Worm (Caenorhabditis elegans) whole organism, L4 larva: ENCODE data around the gene R144.12.

Experiments used
- F10B5.3 ChIP-seq: sonication (generic microtip); optimal IDR thresholded peaks from 2 replicates; lab custom pipeline; 2016; ENCODE audit warnings: mild to moderate bottlenecking, missing genetic modification characterization, missing compliant biosample characterization
- F26F4.8 ChIP-seq: fragments of 200-800 bp; sonication (Bioruptor generic); conservative IDR thresholded peaks from 2 replicates; pipeline ENCODE4 v1.3.6; 2022; ENCODE audit warnings: missing genetic modification characterization, missing compliant biosample characterization
- F37D6.2 ChIP-seq: sonication (generic microtip); optimal IDR thresholded peaks from 2 replicates; lab custom pipeline; 2016; ENCODE audit warnings: mild to moderate bottlenecking, missing genetic modification characterization, missing compliant biosample characterization
- F44E2.7 ChIP-seq: fragments of 200-800 bp; sonication (Bioruptor generic); IDR thresholded peaks from 2 replicates; pipeline ENCODE4 v2.1.2; 2022; ENCODE audit warnings: missing genetic modification characterization, missing compliant biosample characterization
- F49E8.2 ChIP-seq: sonication (generic microtip); optimal IDR thresholded peaks from 2 replicates; lab custom pipeline; 2016; ENCODE audit warnings: missing compliant biosample characterization, mild to moderate bottlenecking, missing genetic modification characterization, borderline replicate concordance
- R02D3.7 ChIP-seq: fragments of 150-350 bp; sonication (generic microtip); optimal IDR thresholded peaks from 3 replicates; lab custom pipeline; 2014; ENCODE audit warnings: missing biosample characterization, missing genetic modification characterization
- aha-1 ChIP-seq: fragments of 150-350 bp; peaks from one replicate; lab custom pipeline; 2014; ENCODE audit warnings: missing biosample characterization, missing genetic modification characterization
- ama-1 ChIP-seq: fragments of 150-350 bp; optimal IDR thresholded peaks from 2 replicates; lab custom pipeline; 2014; ENCODE audit warnings: inconsistent platforms, mixed read lengths
- ceh-20 ChIP-seq: fragments of 200-800 bp; sonication (Bioruptor generic); IDR thresholded peaks from 2 replicates; pipeline ENCODE4 v1.3.6; 2022; ENCODE audit warnings: missing genetic modification reagents, missing genetic modification characterization, missing compliant biosample characterization
- ceh-44 ChIP-seq: fragments of 200-800 bp; sonication (Bioruptor generic); IDR thresholded peaks from 2 replicates; pipeline ENCODE4 v1.3.6; 2022; ENCODE audit warnings: missing genetic modification reagents, missing genetic modification characterization, missing compliant biosample characterization
- ceh-62 ChIP-seq: sonication (generic microtip); optimal IDR thresholded peaks from 2 replicates; lab custom pipeline; 2017; ENCODE audit warnings: missing biosample characterization, missing genetic modification characterization
- daf-16 ChIP-seq, 3 experiments: sonication (generic microtip); optimal IDR thresholded peaks; 2 replicates each; lab custom pipeline; 2016 to 2017; ENCODE audit warnings: missing genetic modification characterization in 3 of 3, missing genetic modification reagents in 3 of 3, mild to moderate bottlenecking in 2 of 3, missing compliant biosample characterization in 2 of 3, missing biosample characterization in 1 of 3, moderate library complexity in 1 of 3
- daf-8 ChIP-seq: fragments of 200-800 bp; sonication (Bioruptor generic); IDR thresholded peaks from 2 replicates; pipeline ENCODE4 v1.3.6; 2022; ENCODE audit warnings: missing genetic modification characterization, missing compliant biosample characterization
- dmd-6 ChIP-seq: fragments of 200-800 bp; sonication (Bioruptor generic); IDR thresholded peaks from 2 replicates; pipeline ENCODE4 v1.3.6; 2022; ENCODE audit warnings: missing genetic modification reagents, missing genetic modification characterization, missing compliant biosample characterization
- dmd-9 ChIP-seq: fragments of 200-800 bp; sonication (Bioruptor generic); IDR thresholded peaks from 2 replicates; pipeline ENCODE4 v1.3.6; 2022; ENCODE audit warnings: missing genetic modification reagents, missing genetic modification characterization, missing compliant biosample characterization
- egl-27 ChIP-seq: sonication (generic microtip); optimal IDR thresholded peaks from 3 replicates; lab custom pipeline; 2017; ENCODE audit warnings: missing biosample characterization, missing genetic modification reagents, missing genetic modification characterization
- gei-8 ChIP-seq: fragments of 200-800 bp; sonication (Bioruptor generic); optimal IDR thresholded peaks from 2 replicates; lab custom pipeline; 2018; ENCODE audit warnings: mild to moderate bottlenecking, missing genetic modification characterization, missing compliant biosample characterization
- hlh-11 ChIP-seq: fragments of 200-800 bp; sonication (Bioruptor generic); optimal IDR thresholded peaks from 2 replicates; lab custom pipeline; 2018; ENCODE audit warnings: mild to moderate bottlenecking, missing genetic modification characterization, missing compliant biosample characterization
- hmg-1.1 ChIP-seq: fragments of 200-800 bp; sonication (Bioruptor generic); IDR thresholded peaks from 2 replicates; pipeline ENCODE4 v1.3.6; 2022; ENCODE audit warnings: missing genetic modification reagents, missing genetic modification characterization, missing compliant biosample characterization
- lim-7 ChIP-seq: fragments of 200-800 bp; sonication (Bioruptor generic); IDR thresholded peaks from 2 replicates; pipeline ENCODE4 v1.3.6; 2022; ENCODE audit warnings: missing genetic modification characterization, missing compliant biosample characterization
- lin-39 ChIP-seq: fragments of 150-350 bp; optimal IDR thresholded peaks from 2 replicates; lab custom pipeline; 2014; ENCODE audit warnings: missing biosample characterization, missing genetic modification reagents, missing genetic modification characterization
- lsy-2 ChIP-seq, 2 experiments: fragments of 150-350 bp in 1 of 2; sonication (generic microtip) in 1 of 2; optimal IDR thresholded peaks; 2 replicates each; lab custom pipeline; 2014 to 2017; ENCODE audit warnings: missing biosample characterization in 2 of 2, missing genetic modification characterization in 2 of 2
- mdl-1 ChIP-seq, 2 experiments: fragments of 150-350 bp in 1 of 2; sonication (generic microtip) in 1 of 2; optimal IDR thresholded peaks; 2 replicates each; lab custom pipeline; 2014 to 2017; ENCODE audit warnings: missing biosample characterization in 2 of 2, missing genetic modification characterization in 2 of 2
- mdt-29 ChIP-seq: fragments of 200-800 bp; sonication (Bioruptor generic); IDR thresholded peaks from 2 replicates; pipeline ENCODE4 v1.3.6; 2022; ENCODE audit warnings: missing genetic modification reagents, missing genetic modification characterization, missing compliant biosample characterization
- mep-1 ChIP-seq: fragments of 150-350 bp; sonication (generic microtip); optimal IDR thresholded peaks from 3 replicates; lab custom pipeline; 2014; ENCODE audit warnings: missing biosample characterization, missing genetic modification characterization
- nhr-11 ChIP-seq: fragments of 150-350 bp; optimal IDR thresholded peaks from 2 replicates; lab custom pipeline; 2014; ENCODE audit warnings: missing biosample characterization, missing genetic modification characterization
- nhr-111 ChIP-seq: fragments of 200-800 bp; sonication (Bioruptor generic); optimal IDR thresholded peaks from 2 replicates; lab custom pipeline; 2018; ENCODE audit warnings: mild to moderate bottlenecking, missing genetic modification characterization, missing compliant biosample characterization
- nhr-25 ChIP-seq: sonication (generic microtip); optimal IDR thresholded peaks from 2 replicates; lab custom pipeline; 2017; ENCODE audit warnings: missing genetic modification characterization, mild to moderate bottlenecking, missing compliant biosample characterization, antibody characterized with exemption, moderate library complexity, borderline replicate concordance; ENCODE audit not compliant: insufficient read depth
- nhr-42 ChIP-seq: fragments of 200-800 bp; sonication (Bioruptor generic); IDR thresholded peaks from 2 replicates; pipeline ENCODE4 v1.3.6; 2022; ENCODE audit warnings: missing genetic modification characterization, missing compliant biosample characterization
- nhr-77 ChIP-seq: fragments of 150-350 bp; optimal IDR thresholded peaks from 2 replicates; lab custom pipeline; 2014; ENCODE audit warnings: missing biosample characterization, missing genetic modification characterization
- pha-4 ChIP-seq, 2 experiments: fragments of 150-350 bp in 1 of 2; fragments of 200-800 bp in 1 of 2; sonication (Bioruptor generic) in 1 of 2; IDR thresholded peaks in 1 of 2; optimal IDR thresholded peaks in 1 of 2; 2 replicates each; pipeline versions ENCODE4 v1.3.6 to Lab custom; 2014 to 2022; ENCODE audit warnings: missing genetic modification characterization in 2 of 2, missing genetic modification reagents in 2 of 2, missing biosample characterization in 1 of 2, missing compliant biosample characterization in 1 of 2
- saeg-2 ChIP-seq: fragments of 200-800 bp; sonication (Bioruptor generic); IDR thresholded peaks from 2 replicates; pipeline ENCODE4 v1.3.6; 2022; ENCODE audit warnings: missing genetic modification reagents, missing genetic modification characterization, missing compliant biosample characterization
- sdz-12 ChIP-seq: fragments of 200-800 bp; sonication (Bioruptor generic); optimal IDR thresholded peaks from 2 replicates; lab custom pipeline; 2018; ENCODE audit warnings: mild to moderate bottlenecking, missing genetic modification characterization, missing compliant biosample characterization
- skn-1 ChIP-seq: fragments of 150-350 bp; optimal IDR thresholded peaks from 2 replicates; lab custom pipeline; 2014; ENCODE audit warnings: missing biosample characterization, missing genetic modification characterization
- tag-97 ChIP-seq: fragments of 200-800 bp; sonication (Bioruptor generic); IDR thresholded peaks from 2 replicates; pipeline ENCODE4 v1.3.6; 2022; ENCODE audit warnings: missing genetic modification characterization, missing compliant biosample characterization
- unc-39 ChIP-seq: sonication (generic microtip); optimal IDR thresholded peaks from 2 replicates; lab custom pipeline; 2017; ENCODE audit warnings: missing biosample characterization, missing genetic modification characterization
- vab-7 ChIP-seq: fragments of 200-800 bp; sonication (Bioruptor generic); IDR thresholded peaks from 2 replicates; pipeline ENCODE4 v1.3.6; 2022; ENCODE audit warnings: missing genetic modification reagents, missing genetic modification characterization, missing compliant biosample characterization
- zfp-2 ChIP-seq: sonication (generic microtip); optimal IDR thresholded peaks from 2 replicates; lab custom pipeline; 2016; ENCODE audit warnings: mild to moderate bottlenecking, missing genetic modification characterization, missing compliant biosample characterization
- zip-11 ChIP-seq: fragments of 200-800 bp; sonication (Bioruptor generic); IDR thresholded peaks from 2 replicates; pipeline ENCODE4 v1.3.6; 2022; ENCODE audit warnings: missing genetic modification characterization, missing compliant biosample characterization
- ztf-7 ChIP-seq: fragments of 150-350 bp; optimal IDR thresholded peaks from 2 replicates; lab custom pipeline; 2014; ENCODE audit warnings: missing biosample characterization, missing genetic modification characterization

The R144.12 gene

ce11 chrIII:5024393-5024964 is 17.7 kb upstream of the R144.12 start, which contains the start of gene pcf-11 (continued):
- no peak for TF ChIP-seq egl-27 (tag; lab: Kevin White, UChicago)
- peak; percentile 52 for TF ChIP-seq nhr-77

ce11 chrIII:5023642-5024041 is 16.9 kb upstream of the R144.12 start:
- TF ChIP-seq aha-1 (tag; lab: Kevin White, UChicago), result peak; percentile 92
- no peak for TF ChIP-seq R02D3.7
- TF ChIP-seq, all 104 proteins: peak for 1

ce11 chrIII:5022964-5023363 is 16.2 kb upstream of the R144.12 start, which contains the start of gene R144.13:
Gene R144.13, plus strand, starts transcription at chrIII:5023264.
- TF ChIP-seq daf-16 (GFP tag; optimal IDR thresholded peaks at IDR 0.05; lab: Kevin White, UChicago) (no peak), daf-16 (tag; optimal IDR thresholded peaks at IDR 0.05; lab: Kevin White, UChicago) (no peak), aha-1 (tag; lab: Kevin White, UChicago) (peak; percentile 19), nhr-11 (tag; lab: Kevin White, UChicago) (no peak)
- TF ChIP-seq, all 104 proteins: peak for 1

- TF ChIP-seq F49E8.2 (tag; lab: Kevin White, UChicago) (no peak), pha-4 (GFP tag; IDR thresholded peaks at IDR 0.05; lab: Robert Waterston, UW) (no peak), pha-4 (tag; optimal IDR thresholded peaks at IDR 0.05; lab: Kevin White, UChicago) (no peak), ceh-62 (no peak), gei-8 (GFP tag; lab: Kevin White, UChicago) (no peak), zip-11 (GFP tag; lab: Robert Waterston, UW) (no peak), skn-1 (no peak), egl-27 (tag; lab: Kevin White, UChicago) (no peak), mdt-29 (GFP tag; lab: Robert Waterston, UW) (no peak), saeg-2 (GFP tag; lab: Robert Waterston, UW) (no peak), aha-1 (tag; lab: Kevin White, UChicago) (no peak), lsy-2 (tag; optimal IDR thresholded peaks at IDR 0.05; lab: Kevin White, UChicago) (no peak), hlh-11 (no peak), tag-97 (GFP tag; lab: Robert Waterston, UW) (no peak), mdl-1 (tag; optimal IDR thresholded peaks at IDR 0.05; lab: Kevin White, UChicago) (no peak), unc-39 (tag; lab: Kevin White, UChicago) (no peak), F26F4.8 (GFP tag; lab: Robert Waterston, UW) (no peak), ceh-20 (no peak)
These were observed 14.9 kb upstream of the R144.12 start, which contains the start of gene R144.3 for ce11 chrIII:5021689-5022088. Gene R144.3, plus strand, starts transcription at chrIII:5021989.

ce11 chrIII:5020924-5021323 is 14.1 kb upstream of the R144.12 start, which contains the start of gene mdt-11:
Gene mdt-11, plus strand, starts transcription at chrIII:5021224.
- TF ChIP-seq daf-8 (GFP tag; lab: Robert Waterston, UW) (no peak), nhr-42 (no peak), lim-7 (GFP tag; lab: Robert Waterston, UW) (no peak), mep-1 (no peak), aha-1 (tag; lab: Kevin White, UChicago) (peak; percentile 55), dmd-9 (GFP tag; lab: Robert Waterston, UW) (no peak), saeg-2 (GFP tag; lab: Robert Waterston, UW) (no peak)

ce11 chrIII:5018116-5018689 is 11.4 kb upstream of the R144.12 start, which contains the start of gene wip-1:
Gene wip-1, plus strand, starts transcription at chrIII:5018639.
- TF ChIP-seq nhr-111 (GFP tag; lab: Kevin White, UChicago), result peak; percentile 86
- peak; percentile 98 for TF ChIP-seq hmg-1.1
- TF ChIP-seq zfp-2 (tag; lab: Kevin White, UChicago), result peak; percentile 85
- TF ChIP-seq sdz-12 (GFP tag; lab: Kevin White, UChicago), result peak; percentile 33
- peak; percentile 46; the same call in 1 of the 2 replicates for TF ChIP-seq ceh-44 (GFP tag; lab: Robert Waterston, UW)
- peak; percentile 95 for TF ChIP-seq nhr-25 (tag; lab: Kevin White, UChicago)
- TF ChIP-seq F10B5.3 (tag; lab: Kevin White, UChicago), result peak; percentile 93
- peak; percentile 93 for TF ChIP-seq ztf-7 (tag; lab: Kevin White, UChicago)
- peak; percentile 55 for TF ChIP-seq lin-39 (tag; lab: Kevin White, UChicago)
- TF ChIP-seq F44E2.7 (GFP tag; lab: Robert Waterston, UW), result peak; percentile 87
- peak; percentile 36 for TF ChIP-seq ama-1 (lab: Kevin White, UChicago)
- peak; percentile 94 for TF ChIP-seq dmd-9 (GFP tag; lab: Robert Waterston, UW)
- TF ChIP-seq dmd-6 (GFP tag; lab: Robert Waterston, UW), result peak; percentile 96
- TF ChIP-seq F37D6.2 (tag; lab: Kevin White, UChicago), result peak; percentile 95
- TF ChIP-seq vab-7, result peak; percentile 88
